Fruit fly (Drosophila melanogaster) S2 (cell line): Measurements from ENCODE around the gene X11Lbeta.

Experiments used
- CG8478 ChIP-seq: fragments of >200 bp; optimal IDR thresholded peaks from 2 replicates; lab custom pipeline; 2018
- CTCF ChIP-seq, 2 experiments: fragments of >200 bp; optimal IDR thresholded peaks; 2 replicates each; lab custom pipeline; 2018

DNA sequence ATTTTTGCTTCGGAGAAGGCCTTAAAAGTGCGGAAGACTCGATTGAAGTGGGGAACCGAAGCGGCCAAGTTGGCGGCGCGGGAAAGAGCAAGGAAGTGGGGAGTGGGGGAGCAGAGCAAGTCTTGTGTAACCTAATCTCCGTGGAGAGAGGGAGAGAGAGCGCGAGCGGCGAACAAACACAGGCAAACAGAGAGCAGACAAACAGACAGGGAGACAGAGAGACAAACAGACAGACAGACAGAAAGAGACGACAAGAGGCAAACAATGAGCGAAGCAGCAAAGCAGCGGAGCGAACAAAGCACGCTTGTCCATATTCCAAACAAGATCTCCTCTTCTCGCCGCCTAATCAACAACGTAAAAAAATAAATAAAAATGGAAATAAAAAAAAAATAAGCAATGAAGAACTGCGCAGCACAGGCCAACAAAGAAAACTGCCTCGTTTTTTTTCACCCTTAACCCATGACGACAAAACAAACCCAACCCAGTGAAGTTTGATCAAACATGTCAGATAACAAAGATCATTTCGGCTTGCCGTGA is 111.4 kb downstream of the X11Lbeta start:
- TF ChIP-seq CG8478 (lab: Kevin White, UChicago) = no peak
- TF ChIP-seq CTCF (optimal IDR thresholded peaks at IDR 0.05; lab: Kevin White, UChicago) = no peak
